Fruit fly (Drosophila melanogaster): Measurements from ENCODE around the gene CG42324.
A peak's percentile ranks its signal among the peaks of the same experiment; 100 is the strongest.

Gene CG42324

dm6 chr3L:3551008-3551407 is 78.8 kb downstream of the CG42324 start:
- no peak for TF ChIP-seq ss (GFP tag; optimal IDR thresholded peaks at IDR 0.05)
- TF ChIP-seq CG6163 (GFP tag; IDR thresholded peaks at IDR 0.05): peak; percentile 71; the same call in 1 of the 3 replicates
- TF ChIP-seq Ets96B (tag; optimal IDR thresholded peaks at IDR 0.05): peak; percentile 19
- no peak for TF ChIP-seq Hr39 (GFP tag; optimal IDR thresholded peaks at IDR 0.05)
- no peak for TF ChIP-seq spab (GFP tag; optimal IDR thresholded peaks at IDR 0.05)
- peak; percentile 4 for TF ChIP-seq Sox14 (GFP tag; optimal IDR thresholded peaks at IDR 0.05)
- peak; percentile 73 for TF ChIP-seq Eip78C (GFP tag)
- no peak for TF ChIP-seq svp (GFP tag)
- no peak for TF ChIP-seq dac (GFP tag; optimal IDR thresholded peaks at IDR 0.05)
- TF ChIP-seq Met (GFP tag; optimal IDR thresholded peaks at IDR 0.05): no peak
- TF ChIP-seq fd59A (GFP tag; optimal IDR thresholded peaks at IDR 0.05): no peak
- TF ChIP-seq CG8119 (GFP tag; IDR thresholded peaks at IDR 0.05): peak; percentile 33; the same call in 2 of the 3 replicates
- TF ChIP-seq Hr4 (GFP tag; optimal IDR thresholded peaks at IDR 0.05): peak; percentile 17
- peak; percentile 52; the same call in 2 of the 3 replicates for TF ChIP-seq eg (GFP tag; IDR thresholded peaks at IDR 0.05)
- peak; percentile 0 for TF ChIP-seq CG10631 (GFP tag; optimal IDR thresholded peaks at IDR 0.05)
- TF ChIP-seq CG32006 (GFP tag; optimal IDR thresholded peaks at IDR 0.05): peak; percentile 38
- peak; percentile 20 for TF ChIP-seq achi (GFP tag; optimal IDR thresholded peaks at IDR 0.05)
- TF ChIP-seq Blimp-1 (GFP tag; optimal IDR thresholded peaks at IDR 0.05): no peak
- TF ChIP-seq CG1621 (tag; optimal IDR thresholded peaks at IDR 0.05): no peak
- TF ChIP-seq CG34406 (GFP tag; optimal IDR thresholded peaks at IDR 0.05): no peak
- no peak for TF ChIP-seq pdm3 (GFP tag; optimal IDR thresholded peaks at IDR 0.05)
- no peak for TF ChIP-seq dsx (GFP tag; optimal IDR thresholded peaks at IDR 0.05; ENCODE audit: poor library complexity, severe bottlenecking)
- TF ChIP-seq CG3032 (tag; optimal IDR thresholded peaks at IDR 0.05): peak; percentile 8
- no peak for TF ChIP-seq Sox102F (GFP tag; optimal IDR thresholded peaks at IDR 0.05)
- TF ChIP-seq CG4318 (GFP tag; optimal IDR thresholded peaks at IDR 0.05): no peak
- TF ChIP-seq Ets21C (GFP tag; optimal IDR thresholded peaks at IDR 0.05): no peak
- no peak for TF ChIP-seq CG7368 (GFP tag; optimal IDR thresholded peaks at IDR 0.05)
- TF ChIP-seq fkh (GFP tag; optimal IDR thresholded peaks at IDR 0.05): no peak
- TF ChIP-seq Sox15 (GFP tag; optimal IDR thresholded peaks at IDR 0.05): no peak
- TF ChIP-seq salr (GFP tag; optimal IDR thresholded peaks at IDR 0.05): no peak
- TF ChIP-seq CG10669 (GFP tag; optimal IDR thresholded peaks at IDR 0.05): no peak
- no peak for TF ChIP-seq CG16779 (tag; optimal IDR thresholded peaks at IDR 0.05)
- TF ChIP-seq esn (GFP tag; optimal IDR thresholded peaks at IDR 0.05): no peak
- no peak for TF ChIP-seq Hr38 (GFP tag; optimal IDR thresholded peaks at IDR 0.05)
- TF ChIP-seq Eip93F (GFP tag; optimal IDR thresholded peaks at IDR 0.05): no peak
- TF ChIP-seq net (GFP tag; optimal IDR thresholded peaks at IDR 0.05): no peak
- TF ChIP-seq acj6 (GFP tag; optimal IDR thresholded peaks at IDR 0.05): peak; percentile 1
- TF ChIP-seq CG11902 (GFP tag; optimal IDR thresholded peaks at IDR 0.05): no peak
- no peak for TF ChIP-seq vri (GFP tag; optimal IDR thresholded peaks at IDR 0.05)
- no peak for TF ChIP-seq CG6792 (GFP tag; optimal IDR thresholded peaks at IDR 0.05)
- TF ChIP-seq OdsH (GFP tag; optimal IDR thresholded peaks at IDR 0.05): peak; percentile 31
- TF ChIP-seq CG3919 (GFP tag; optimal IDR thresholded peaks at IDR 0.05): peak; percentile 11
- TF ChIP-seq CG11762 (GFP tag; optimal IDR thresholded peaks at IDR 0.05; ENCODE audit: insufficient read depth): no peak
- TF ChIP-seq CG6808 (GFP tag; optimal IDR thresholded peaks at IDR 0.05): no peak
- no peak for TF ChIP-seq fd85E (GFP tag; optimal IDR thresholded peaks at IDR 0.05)
- TF ChIP-seq CG6276 (GFP tag; optimal IDR thresholded peaks at IDR 0.05): no peak
- TF ChIP-seq CG9139 (GFP tag; optimal IDR thresholded peaks at IDR 0.05): no peak
- no peak for TF ChIP-seq lz (GFP tag; optimal IDR thresholded peaks at IDR 0.05)
- no peak for TF ChIP-seq cyc (GFP tag; optimal IDR thresholded peaks at IDR 0.05)
- TF ChIP-seq CG31627 (GFP tag; optimal IDR thresholded peaks at IDR 0.05): no peak
- TF ChIP-seq CG15336 (GFP tag; IDR thresholded peaks at IDR 0.05): peak; percentile 38
